Worm (Caenorhabditis elegans) whole organism, L1 larva: Measurements from ENCODE around the gene nas-22.

ENCODE experiments used
- alr-1 ChIP-seq: fragments of 200-800 bp; sonication (Bioruptor generic); optimal IDR thresholded peaks from 2 replicates; lab custom pipeline; 2018; ENCODE audit warnings: borderline replicate concordance, mild to moderate bottlenecking, missing genetic modification characterization, missing compliant biosample characterization
- aly-2 ChIP-seq: fragments of 150-350 bp; optimal IDR thresholded peaks from 2 replicates; lab custom pipeline; 2014; ENCODE audit warnings: missing biosample characterization, missing genetic modification characterization
- blmp-1 ChIP-seq: fragments of 150-350 bp; optimal IDR thresholded peaks from 2 replicates; lab custom pipeline; 2014; ENCODE audit warnings: missing biosample characterization, missing genetic modification characterization
- ceh-63 ChIP-seq: fragments of 200-800 bp; sonication (Bioruptor generic); optimal IDR thresholded peaks from 2 replicates; lab custom pipeline; 2018; ENCODE audit warnings: mild to moderate bottlenecking, missing genetic modification characterization, missing compliant biosample characterization
- ceh-82 ChIP-seq, 3 experiments: fragments of 150-350 bp in 1 of 3; sonication (generic microtip) in 2 of 3; optimal IDR thresholded peaks; 2 replicates each; lab custom pipeline; 2014 to 2017; ENCODE audit warnings: missing biosample characterization in 3 of 3, missing genetic modification characterization in 3 of 3
- ces-1 ChIP-seq: fragments of 150-350 bp; optimal IDR thresholded peaks from 2 replicates; lab custom pipeline; 2014; ENCODE audit warnings: missing biosample characterization, missing genetic modification reagents, missing genetic modification characterization
- dsc-1 ChIP-seq: sonication (generic microtip); optimal IDR thresholded peaks from 2 replicates; lab custom pipeline; 2016; ENCODE audit warnings: mild to moderate bottlenecking, missing genetic modification characterization, missing compliant biosample characterization
- efl-1 ChIP-seq, 4 experiments: fragments of 150-350 bp; optimal IDR thresholded peaks in 3 of 4; peaks in 1 of 4; 1 replicate in 1 of 4; 2 replicates in 3 of 4; lab custom pipeline; 2014; ENCODE audit warnings: missing biosample characterization in 2 of 4, missing genetic modification characterization in 2 of 4, missing genetic modification reagents in 2 of 4
- elt-2 ChIP-seq: sonication (generic microtip); optimal IDR thresholded peaks from 2 replicates; lab custom pipeline; 2016; ENCODE audit warnings: missing genetic modification characterization, mild to moderate bottlenecking, inconsistent platforms, missing compliant biosample characterization, missing genetic modification reagents
- elt-3 ChIP-seq, 6 experiments: fragments of 150-350 bp in 1 of 6; sonication (generic microtip); optimal IDR thresholded peaks; 2 replicates each; lab custom pipeline; 2017 to 2018; ENCODE audit warnings: missing biosample characterization in 6 of 6, missing genetic modification characterization in 6 of 6, inconsistent platforms in 1 of 6
- ets-5 ChIP-seq: fragments of 200-800 bp; sonication (Bioruptor generic); IDR thresholded peaks from 2 replicates; pipeline ENCODE4 v1.3.6; 2022; ENCODE audit warnings: missing genetic modification characterization, missing compliant biosample characterization
- fkh-4 ChIP-seq: sonication (generic microtip); optimal IDR thresholded peaks from 2 replicates; lab custom pipeline; 2016; ENCODE audit warnings: missing compliant biosample characterization, missing genetic modification characterization, borderline replicate concordance
- hlh-4 ChIP-seq: sonication (generic microtip); optimal IDR thresholded peaks from 2 replicates; lab custom pipeline; 2016; ENCODE audit warnings: mild to moderate bottlenecking, missing genetic modification characterization, missing compliant biosample characterization
- hpl-2 ChIP-seq: fragments of 150-350 bp; optimal IDR thresholded peaks from 2 replicates; lab custom pipeline; 2014; ENCODE audit warnings: missing biosample characterization, missing genetic modification reagents, missing genetic modification characterization
- irx-1 ChIP-seq: sonication (generic microtip); optimal IDR thresholded peaks from 2 replicates; lab custom pipeline; 2016; ENCODE audit warnings: missing genetic modification characterization, missing compliant biosample characterization
- isw-1 ChIP-seq: fragments of 200-800 bp; sonication (Bioruptor generic); IDR thresholded peaks from 2 replicates; pipeline ENCODE4 v1.3.6; 2022; ENCODE audit warnings: missing genetic modification characterization, missing compliant biosample characterization
- jun-1 ChIP-seq: fragments of 150-350 bp; optimal IDR thresholded peaks from 2 replicates; lab custom pipeline; 2014; ENCODE audit warnings: missing biosample characterization, missing genetic modification reagents, missing genetic modification characterization
- lin-14 ChIP-seq: fragments of 200-800 bp; sonication (Bioruptor generic); optimal IDR thresholded peaks from 2 replicates; lab custom pipeline; 2018; ENCODE audit warnings: mild to moderate bottlenecking, missing genetic modification characterization, moderate library complexity, missing compliant biosample characterization
- lin-35 ChIP-seq, 2 experiments: fragments of 150-350 bp; optimal IDR thresholded peaks; 2 replicates each; lab custom pipeline; 2014; ENCODE audit warnings: missing biosample characterization in 2 of 2, missing genetic modification characterization in 2 of 2, missing genetic modification reagents in 2 of 2
- lin-39 ChIP-seq: fragments of 150-350 bp; optimal IDR thresholded peaks from 2 replicates; lab custom pipeline; 2014; ENCODE audit warnings: missing biosample characterization, missing genetic modification reagents, missing genetic modification characterization
- lir-3 ChIP-seq: sonication (generic microtip); optimal IDR thresholded peaks from 2 replicates; lab custom pipeline; 2016; ENCODE audit warnings: mild to moderate bottlenecking, missing genetic modification characterization, moderate library complexity, missing compliant biosample characterization; ENCODE audit not compliant: poor library complexity
- mdl-1 ChIP-seq, 2 experiments: fragments of 150-350 bp; optimal IDR thresholded peaks; 2 replicates each; lab custom pipeline; 2014 to 2017; ENCODE audit warnings: missing biosample characterization in 2 of 2, missing genetic modification characterization in 2 of 2, inconsistent platforms in 1 of 2
- mep-1 ChIP-seq: fragments of 150-350 bp; optimal IDR thresholded peaks from 2 replicates; lab custom pipeline; 2014; ENCODE audit warnings: missing biosample characterization, missing genetic modification characterization
- nhr-19 ChIP-seq: fragments of 200-800 bp; sonication (Bioruptor generic); conservative IDR thresholded peaks from 2 replicates; pipeline ENCODE4 v1.3.6; 2022; ENCODE audit warnings: missing genetic modification characterization, missing compliant biosample characterization
- nhr-20 ChIP-seq: sonication (generic microtip); optimal IDR thresholded peaks from 2 replicates; lab custom pipeline; 2016; ENCODE audit warnings: mild to moderate bottlenecking, missing genetic modification characterization, missing compliant biosample characterization
- nhr-47 ChIP-seq: sonication (generic microtip); optimal IDR thresholded peaks from 2 replicates; lab custom pipeline; 2016; ENCODE audit warnings: mild to moderate bottlenecking, missing genetic modification characterization, moderate library complexity, missing compliant biosample characterization
- nhr-76 ChIP-seq: sonication (generic microtip); optimal IDR thresholded peaks from 2 replicates; lab custom pipeline; 2017; ENCODE audit warnings: missing biosample characterization, missing genetic modification characterization
- nhr-77 ChIP-seq: fragments of 150-350 bp; optimal IDR thresholded peaks from 2 replicates; lab custom pipeline; 2014; ENCODE audit warnings: missing biosample characterization, missing genetic modification characterization
- nhr-84 ChIP-seq: sonication (generic microtip); optimal IDR thresholded peaks from 2 replicates; lab custom pipeline; 2017; ENCODE audit warnings: missing biosample characterization, missing genetic modification characterization
- nhr-85 ChIP-seq: sonication (generic microtip); peaks from one replicate; lab custom pipeline; 2016; ENCODE audit warnings: missing genetic modification characterization, inconsistent platforms, missing compliant biosample characterization
- nhr-90 ChIP-seq: sonication (generic microtip); optimal IDR thresholded peaks from 2 replicates; lab custom pipeline; 2016; ENCODE audit warnings: mild to moderate bottlenecking, missing genetic modification characterization, missing compliant biosample characterization; ENCODE audit not compliant: poor library complexity
- pax-3 ChIP-seq: fragments of 200-800 bp; sonication (Bioruptor generic); optimal IDR thresholded peaks from 2 replicates; lab custom pipeline; 2018; ENCODE audit warnings: mild to moderate bottlenecking, missing genetic modification characterization, moderate library complexity, missing compliant biosample characterization
- pqm-1 ChIP-seq: sonication (generic microtip); optimal IDR thresholded peaks from 3 replicates; lab custom pipeline; 2017; ENCODE audit warnings: missing biosample characterization, missing genetic modification characterization
- skn-1 ChIP-seq: fragments of 150-350 bp; optimal IDR thresholded peaks from 2 replicates; lab custom pipeline; 2014; ENCODE audit warnings: missing biosample characterization, missing genetic modification characterization
- snpc-4 ChIP-seq: fragments of 150-350 bp; optimal IDR thresholded peaks from 2 replicates; lab custom pipeline; 2014; ENCODE audit warnings: missing biosample characterization, missing genetic modification characterization
- xbp-1 ChIP-seq: sonication (generic microtip); optimal IDR thresholded peaks from 2 replicates; lab custom pipeline; 2016; ENCODE audit warnings: missing genetic modification characterization, missing compliant biosample characterization
- zag-1 ChIP-seq: fragments of 150-350 bp; optimal IDR thresholded peaks from 2 replicates; lab custom pipeline; 2014; ENCODE audit warnings: missing biosample characterization, missing genetic modification characterization
- zip-4 ChIP-seq: fragments of 200-800 bp; sonication (Bioruptor generic); optimal IDR thresholded peaks from 2 replicates; lab custom pipeline; 2018; ENCODE audit warnings: mild to moderate bottlenecking, missing genetic modification characterization, moderate library complexity, missing compliant biosample characterization

nas-22 gene

DNA sequence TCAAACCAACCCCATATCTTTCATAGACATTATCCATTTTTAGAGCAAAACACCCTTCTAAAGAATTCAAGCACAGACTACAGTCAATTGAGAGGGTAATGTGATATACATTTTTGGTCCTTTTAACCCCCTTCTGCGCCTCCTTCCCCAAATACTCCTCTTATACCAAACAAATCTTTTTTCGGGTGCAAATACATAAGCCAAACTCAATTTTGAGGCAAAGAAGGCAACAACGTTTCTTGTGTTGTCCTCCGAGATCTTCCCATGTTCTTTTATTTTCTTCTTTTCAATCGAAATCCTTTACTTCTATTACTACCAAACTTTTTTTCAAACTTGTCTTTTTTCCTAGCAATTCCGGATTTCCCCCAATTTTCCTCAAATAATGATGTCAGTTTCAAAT lies 19.6 kb upstream of the nas-22 start:
- TF ChIP-seq lir-3 (tag; lab: Kevin White, UChicago) (no peak), lin-35 (GFP tag; optimal IDR thresholded peaks at IDR 0.05; lab: Kevin White, UChicago) (no peak), lin-14 (GFP tag; lab: Kevin White, UChicago) (peak; percentile 44)

DNA sequence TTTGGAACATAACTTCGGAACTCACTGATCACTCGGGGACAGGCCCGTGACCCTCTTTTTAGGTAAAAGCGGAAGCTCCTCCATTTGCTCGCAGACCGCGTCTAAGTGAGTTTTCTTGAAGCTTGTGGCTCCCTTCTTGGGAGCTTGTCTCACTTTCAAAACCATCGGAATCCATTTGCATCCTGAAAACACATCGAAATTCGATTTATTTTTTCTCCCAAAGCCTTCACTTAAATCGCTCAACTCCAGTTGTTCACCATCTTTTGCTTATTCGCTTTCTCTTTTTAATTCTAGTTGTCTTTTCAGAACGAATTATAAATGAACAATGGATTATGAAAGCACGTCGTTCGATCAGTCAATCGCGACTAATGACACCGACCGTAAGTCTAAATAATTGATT lies 15.2 kb upstream of the nas-22 start, which contains the start of gene T11F9.1:
T11F9.1 (plus strand) TSS at position 301 of the 400 bp plus-strand sequence.
- TF ChIP-seq alr-1 (tag; lab: Kevin White, UChicago) (no peak), elt-3 (tag; optimal IDR thresholded peaks at IDR 0.05; lab: Kevin White, UChicago) (no peak), lin-14 (GFP tag; lab: Kevin White, UChicago) (peak; percentile 51), skn-1 (tag; lab: Kevin White, UChicago) (no peak)

DNA sequence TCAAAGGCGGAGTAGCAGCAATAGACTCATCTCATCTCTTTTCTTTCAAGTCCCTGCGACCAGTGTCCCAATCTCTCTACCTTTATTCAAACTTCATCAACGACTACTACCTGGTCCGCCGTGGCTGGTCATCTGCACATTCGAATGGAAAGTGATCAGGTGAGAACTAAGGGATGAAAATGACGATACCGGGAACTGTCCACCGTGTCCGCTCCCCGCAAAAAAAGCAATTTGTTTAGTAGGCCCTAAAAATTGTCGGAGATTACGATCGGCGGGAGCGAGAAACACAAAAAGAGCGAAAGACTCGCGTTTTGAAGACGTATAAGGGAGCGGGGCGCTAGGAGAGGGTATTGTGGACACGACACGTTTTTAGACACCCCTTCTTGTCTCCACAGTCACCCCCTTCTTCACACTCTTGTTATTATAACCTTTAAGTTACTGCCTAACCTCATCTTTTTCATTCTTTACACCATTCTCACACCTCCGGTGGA lies 11.5 kb upstream of the nas-22 start, which contains the start of gene zipt-16:
zipt-16 (plus strand) TSS at position 51 of the 491 bp plus-strand sequence.
- peak; percentile 19 for TF ChIP-seq lin-14 (GFP tag; lab: Kevin White, UChicago)
- peak; percentile 12 for TF ChIP-seq blmp-1 (tag; lab: Kevin White, UChicago)
- TF ChIP-seq nhr-85 (tag; lab: Kevin White, UChicago), result peak; percentile 60
- TF ChIP-seq snpc-4, result no peak
- no peak for TF ChIP-seq nhr-76

DNA sequence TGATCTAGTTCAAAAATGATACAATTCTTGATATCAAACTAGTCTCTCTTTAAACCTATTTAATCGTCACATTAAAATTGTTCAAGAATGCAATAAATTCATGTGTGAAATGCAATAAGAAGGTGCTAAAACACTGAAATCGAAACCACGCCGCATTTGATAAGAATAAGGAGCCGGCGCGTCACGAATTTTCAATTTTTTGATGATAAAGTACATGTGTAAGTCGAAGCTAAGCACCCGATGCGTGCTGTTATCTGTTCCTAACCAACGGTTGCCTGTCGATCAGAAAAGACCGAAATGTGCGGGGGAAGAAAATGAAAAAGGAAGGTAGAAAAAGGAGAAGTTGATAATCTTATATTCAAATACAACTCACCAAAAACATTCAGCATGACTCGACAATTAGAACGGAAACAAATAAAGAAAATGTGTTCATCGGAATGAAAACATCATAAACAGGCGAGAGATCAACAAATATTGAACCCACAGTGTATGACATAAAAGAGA lies 4.2 kb upstream of the nas-22 start, which contains the start of gene aat-6:
aat-6 (minus strand) TSS at position 454 of the 504 bp plus-strand sequence.
- no peak for TF ChIP-seq nhr-19 (GFP tag; lab: Robert Waterston, UW)
- TF ChIP-seq nhr-47 (tag; lab: Kevin White, UChicago), result no peak
- no peak for TF ChIP-seq nhr-85 (tag; lab: Kevin White, UChicago)
- peak; percentile 10 for TF ChIP-seq pqm-1 (tag; lab: Kevin White, UChicago)
- no peak for TF ChIP-seq nhr-76
- no peak for TF ChIP-seq irx-1 (tag; lab: Kevin White, UChicago)
- TF ChIP-seq nhr-20 (tag; lab: Kevin White, UChicago), result peak; percentile 38
- TF ChIP-seq lin-39 (tag; lab: Kevin White, UChicago), result no peak
- TF ChIP-seq zag-1 (tag; lab: Kevin White, UChicago), result no peak
- no peak for TF ChIP-seq aly-2 (tag; lab: Kevin White, UChicago)
- TF ChIP-seq mdl-1 (tag; optimal IDR thresholded peaks at IDR 0.05; lab: Kevin White, UChicago), result no peak
- no peak for TF ChIP-seq zip-4 (GFP tag; lab: Kevin White, UChicago)
- no peak for TF ChIP-seq lin-14 (GFP tag; lab: Kevin White, UChicago)
- TF ChIP-seq lin-35 (GFP tag; optimal IDR thresholded peaks at IDR 0.05; lab: Kevin White, UChicago), result peak in 1 of 2 experiments; percentile 24
- TF ChIP-seq pax-3 (tag; lab: Kevin White, UChicago), result no peak
- TF ChIP-seq nhr-90 (tag; lab: Kevin White, UChicago), result peak; percentile 2
- TF ChIP-seq fkh-4 (tag; lab: Kevin White, UChicago), result no peak
- TF ChIP-seq nhr-77 (tag; lab: Kevin White, UChicago), result no peak
- no peak for TF ChIP-seq dsc-1 (tag; lab: Kevin White, UChicago)
- TF ChIP-seq ceh-82 (tag; optimal IDR thresholded peaks at IDR 0.05; lab: Kevin White, UChicago), result no peak
- TF ChIP-seq nhr-84 (tag; lab: Kevin White, UChicago), result no peak
- no peak for TF ChIP-seq xbp-1 (tag; lab: Kevin White, UChicago)
- peak; percentile 93 for TF ChIP-seq elt-2 (tag; lab: Kevin White, UChicago)
- no peak for TF ChIP-seq blmp-1 (tag; lab: Kevin White, UChicago)
- TF ChIP-seq isw-1 (GFP tag; lab: Robert Waterston, UW), result no peak
- TF ChIP-seq ces-1 (GFP tag; lab: Kevin White, UChicago), result no peak
- TF ChIP-seq hlh-4 (tag; lab: Kevin White, UChicago), result no peak
- no peak for TF ChIP-seq mep-1 (tag; lab: Kevin White, UChicago)
- TF ChIP-seq jun-1 (tag; lab: Kevin White, UChicago), result no peak
- no peak for TF ChIP-seq ets-5 (GFP tag; lab: Robert Waterston, UW)
- TF ChIP-seq efl-1 (optimal IDR thresholded peaks at IDR 0.05; lab: Kevin White, UChicago), result no peak
- peak in 1 of 2 experiments; percentile 78 for TF ChIP-seq efl-1 (GFP tag; optimal IDR thresholded peaks at IDR 0.05 in 1 of 2; lab: Kevin White, UChicago)
- TF ChIP-seq ceh-63 (GFP tag; lab: Kevin White, UChicago), result no peak
- no peak for TF ChIP-seq hpl-2
